Worm (Caenorhabditis elegans) whole organism, L2 larva: Measurements from ENCODE around the gene F17E9.15.

ENCODE experiments used
- C34F6.9 ChIP-seq: fragments of 150-350 bp; optimal IDR thresholded peaks from 2 replicates; lab custom pipeline; 2014; ENCODE audit warnings: missing biosample characterization, missing genetic modification characterization
- F13H6.1 ChIP-seq: sonication (generic microtip); optimal IDR thresholded peaks from 2 replicates; lab custom pipeline; 2016; ENCODE audit warnings: missing genetic modification characterization, missing compliant biosample characterization
- R02D3.7 ChIP-seq: fragments of 150-350 bp; optimal IDR thresholded peaks from 2 replicates; lab custom pipeline; 2014; ENCODE audit warnings: missing biosample characterization, missing genetic modification characterization
- ZK546.5 ChIP-seq: sonication (generic microtip); optimal IDR thresholded peaks from 2 replicates; lab custom pipeline; 2017; ENCODE audit warnings: missing biosample characterization, missing genetic modification characterization
- alr-1 ChIP-seq: fragments of 150-350 bp; optimal IDR thresholded peaks from 2 replicates; lab custom pipeline; 2014; ENCODE audit warnings: missing biosample characterization, missing genetic modification characterization
- aly-2 ChIP-seq: fragments of 150-350 bp; optimal IDR thresholded peaks from 2 replicates; lab custom pipeline; 2014; ENCODE audit warnings: missing biosample characterization, missing genetic modification characterization
- blmp-1 ChIP-seq: sonication (generic microtip); optimal IDR thresholded peaks from 2 replicates; lab custom pipeline; 2017; ENCODE audit warnings: missing genetic modification characterization, mild to moderate bottlenecking, missing compliant biosample characterization, antibody characterized with exemption, moderate library complexity; ENCODE audit not compliant: insufficient read depth
- ceh-16 ChIP-seq: fragments of 150-350 bp; optimal IDR thresholded peaks from 2 replicates; lab custom pipeline; 2014; ENCODE audit warnings: missing biosample characterization, missing genetic modification characterization
- ceh-82 ChIP-seq: fragments of 150-350 bp; optimal IDR thresholded peaks from 2 replicates; lab custom pipeline; 2014; ENCODE audit warnings: missing biosample characterization, missing genetic modification characterization
- crh-2 ChIP-seq: sonication (generic microtip); optimal IDR thresholded peaks from 2 replicates; lab custom pipeline; 2017; ENCODE audit warnings: missing biosample characterization, missing genetic modification characterization
- dmd-4 ChIP-seq: sonication (generic microtip); optimal IDR thresholded peaks from 2 replicates; lab custom pipeline; 2017; ENCODE audit warnings: missing biosample characterization, missing genetic modification characterization
- egl-27 ChIP-seq: sonication (generic microtip); optimal IDR thresholded peaks from 3 replicates; lab custom pipeline; 2017; ENCODE audit warnings: missing biosample characterization, missing genetic modification reagents, missing genetic modification characterization
- elt-1 ChIP-seq: fragments of 150-350 bp; optimal IDR thresholded peaks from 2 replicates; lab custom pipeline; 2014; ENCODE audit warnings: missing biosample characterization, missing genetic modification characterization
- elt-3 ChIP-seq: sonication (generic microtip); optimal IDR thresholded peaks from 2 replicates; lab custom pipeline; 2017; ENCODE audit warnings: missing biosample characterization, missing genetic modification characterization
- fos-1 ChIP-seq: fragments of 150-350 bp; optimal IDR thresholded peaks from 2 replicates; lab custom pipeline; 2014; ENCODE audit warnings: missing biosample characterization, missing genetic modification characterization
- lin-13 ChIP-seq: fragments of 150-350 bp; optimal IDR thresholded peaks from 2 replicates; lab custom pipeline; 2014; ENCODE audit warnings: missing biosample characterization, missing genetic modification reagents, missing genetic modification characterization
- lin-39 ChIP-seq: fragments of 150-350 bp; optimal IDR thresholded peaks from 2 replicates; lab custom pipeline; 2014; ENCODE audit warnings: missing biosample characterization, missing genetic modification reagents, missing genetic modification characterization
- lsy-2 ChIP-seq, 2 experiments: fragments of 150-350 bp in 1 of 2; sonication (generic microtip) in 1 of 2; optimal IDR thresholded peaks; 2 replicates each; lab custom pipeline; 2014 to 2017; ENCODE audit warnings: missing biosample characterization in 2 of 2, missing genetic modification characterization in 2 of 2
- mab-5 ChIP-seq: fragments of 150-350 bp; optimal IDR thresholded peaks from 2 replicates; lab custom pipeline; 2014; ENCODE audit warnings: missing biosample characterization, missing genetic modification characterization
- mbf-1 ChIP-seq: sonication (generic microtip); optimal IDR thresholded peaks from 2 replicates; lab custom pipeline; 2017; ENCODE audit warnings: missing biosample characterization, missing genetic modification characterization
- nhr-10 ChIP-seq: sonication (generic microtip); optimal IDR thresholded peaks from 2 replicates; lab custom pipeline; 2017; ENCODE audit warnings: missing biosample characterization, missing genetic modification characterization
- nhr-11 ChIP-seq: fragments of 150-350 bp; optimal IDR thresholded peaks from 2 replicates; lab custom pipeline; 2014; ENCODE audit warnings: missing biosample characterization, missing genetic modification characterization
- nhr-12 ChIP-seq: fragments of 150-350 bp; optimal IDR thresholded peaks from 2 replicates; lab custom pipeline; 2014; ENCODE audit warnings: missing biosample characterization, missing genetic modification characterization
- nhr-129 ChIP-seq: fragments of 150-350 bp; optimal IDR thresholded peaks from 2 replicates; lab custom pipeline; 2014; ENCODE audit warnings: missing biosample characterization, missing genetic modification characterization
- nhr-21 ChIP-seq: fragments of 150-350 bp; optimal IDR thresholded peaks from 2 replicates; lab custom pipeline; 2014; ENCODE audit warnings: missing biosample characterization, missing genetic modification characterization
- nhr-25 ChIP-seq: fragments of 150-350 bp; sonication (generic microtip); optimal IDR thresholded peaks from 3 replicates; lab custom pipeline; 2014; ENCODE audit warnings: missing biosample characterization, missing genetic modification characterization
- nhr-6 ChIP-seq: fragments of 150-350 bp; optimal IDR thresholded peaks from 2 replicates; lab custom pipeline; 2014; ENCODE audit warnings: missing biosample characterization, missing genetic modification characterization
- nhr-77 ChIP-seq: fragments of 150-350 bp; optimal IDR thresholded peaks from 2 replicates; lab custom pipeline; 2014; ENCODE audit warnings: missing biosample characterization, missing genetic modification characterization
- peb-1 ChIP-seq: fragments of 150-350 bp; optimal IDR thresholded peaks from 2 replicates; lab custom pipeline; 2014; ENCODE audit warnings: missing biosample characterization, missing genetic modification characterization
- sem-4 ChIP-seq: fragments of 150-350 bp; optimal IDR thresholded peaks from 2 replicates; lab custom pipeline; 2014; ENCODE audit warnings: missing biosample characterization, missing genetic modification reagents, missing genetic modification characterization
- skn-1 ChIP-seq: sonication (generic microtip); optimal IDR thresholded peaks from 2 replicates; lab custom pipeline; 2017; ENCODE audit warnings: missing biosample characterization, missing genetic modification characterization
- sma-3 ChIP-seq: sonication (generic microtip); optimal IDR thresholded peaks from 2 replicates; lab custom pipeline; 2016; ENCODE audit warnings: missing genetic modification reagents, missing genetic modification characterization, missing compliant biosample characterization
- sma-9 ChIP-seq, 2 experiments: fragments of 150-350 bp in 1 of 2; sonication (generic microtip) in 1 of 2; optimal IDR thresholded peaks; 2 replicates each; lab custom pipeline; 2014 to 2016; ENCODE audit warnings: missing genetic modification characterization in 2 of 2, mild to moderate bottlenecking in 1 of 2, missing biosample characterization in 1 of 2, missing compliant biosample characterization in 1 of 2, missing genetic modification reagents in 1 of 2, moderate library complexity in 1 of 2
- snpc-4 ChIP-seq: fragments of 150-350 bp; optimal IDR thresholded peaks from 2 replicates; lab custom pipeline; 2014; ENCODE audit warnings: missing biosample characterization, missing genetic modification characterization
- unc-39 ChIP-seq: fragments of 150-350 bp; optimal IDR thresholded peaks from 2 replicates; lab custom pipeline; 2014; ENCODE audit warnings: missing biosample characterization, missing genetic modification characterization
- unc-55 ChIP-seq: fragments of 150-350 bp; sonication (generic microtip); optimal IDR thresholded peaks from 3 replicates; lab custom pipeline; 2014; ENCODE audit warnings: missing biosample characterization, missing genetic modification reagents, missing genetic modification characterization
- unc-62 ChIP-seq: fragments of 150-350 bp; optimal IDR thresholded peaks from 2 replicates; lab custom pipeline; 2014; ENCODE audit warnings: missing biosample characterization, missing genetic modification reagents, missing genetic modification characterization
- zag-1 ChIP-seq: fragments of 150-350 bp; optimal IDR thresholded peaks from 2 replicates; lab custom pipeline; 2014; ENCODE audit warnings: missing biosample characterization, missing genetic modification characterization
- ztf-11 ChIP-seq: sonication (generic microtip); optimal IDR thresholded peaks from 2 replicates; lab custom pipeline; 2017; ENCODE audit warnings: missing biosample characterization, missing genetic modification characterization

F17E9.15 gene

DNA sequence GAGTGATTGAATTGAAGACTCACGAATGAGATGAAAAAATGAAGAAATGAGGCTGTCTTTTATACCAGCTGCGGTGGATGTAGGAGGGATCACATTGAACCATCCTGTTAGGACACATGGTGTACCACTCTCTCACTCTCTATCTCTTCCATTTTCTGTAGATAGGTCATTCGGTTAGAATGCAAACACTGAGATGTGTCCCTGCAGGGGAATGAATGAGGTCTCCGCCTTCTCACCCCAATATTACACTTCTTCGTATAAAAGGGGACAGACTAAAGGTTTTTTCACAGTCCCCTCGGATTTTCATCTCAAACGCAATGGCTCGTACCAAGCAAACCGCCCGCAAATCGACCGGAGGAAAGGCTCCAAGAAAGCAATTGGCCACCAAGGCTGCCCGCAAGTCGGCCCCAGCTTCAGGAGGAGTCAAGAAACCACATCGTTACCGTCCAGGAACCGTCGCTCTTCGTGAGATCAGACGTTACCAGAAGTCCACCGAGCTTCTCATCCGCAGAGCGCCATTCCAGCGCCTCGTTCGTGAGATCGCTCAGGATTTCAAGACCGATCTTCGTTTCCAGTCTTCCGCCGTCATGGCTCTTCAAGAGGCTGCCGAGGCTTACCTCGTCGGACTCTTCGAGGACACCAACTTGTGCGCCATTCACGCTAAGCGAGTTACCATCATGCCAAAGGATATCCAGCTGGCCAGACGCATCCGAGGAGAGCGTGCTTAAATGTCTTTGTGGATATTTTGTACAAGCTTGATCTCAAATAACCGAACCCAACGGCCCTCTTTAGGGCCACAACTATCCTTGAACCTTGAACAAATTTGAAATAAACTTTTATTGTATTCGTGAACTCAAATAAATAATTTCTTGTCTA is 13.0 kb upstream of the F17E9.15 start, which contains the start of gene his-32:
his-32 (plus strand) TSS at position 318 of the 876 bp plus-strand sequence.
- TF ChIP-seq ceh-16 (tag; lab: Kevin White, UChicago) (peak; percentile 97), fos-1 (tag; lab: Kevin White, UChicago) (peak; percentile 21), blmp-1 (no peak), mab-5 (tag; lab: Kevin White, UChicago) (peak; percentile 66), mbf-1 (tag; lab: Kevin White, UChicago) (no peak), nhr-12 (tag; lab: Kevin White, UChicago) (no peak), egl-27 (tag; lab: Kevin White, UChicago) (no peak), alr-1 (tag; lab: Kevin White, UChicago) (no peak), sem-4 (tag; lab: Kevin White, UChicago) (peak; percentile 75), sma-9 (GFP tag; optimal IDR thresholded peaks at IDR 0.05; lab: Kevin White, UChicago) (peak; percentile 5), sma-9 (tag; optimal IDR thresholded peaks at IDR 0.05; lab: Kevin White, UChicago) (no peak), unc-55 (no peak), nhr-10 (no peak), elt-1 (tag; lab: Kevin White, UChicago) (no peak), sma-3 (peak; percentile 55), peb-1 (tag; lab: Kevin White, UChicago) (no peak), R02D3.7 (tag; lab: Kevin White, UChicago) (no peak), nhr-6 (tag; lab: Kevin White, UChicago) (peak; percentile 80), lin-13 (GFP tag; lab: Kevin White, UChicago) (peak; percentile 67), C34F6.9 (tag; lab: Kevin White, UChicago) (peak; percentile 30), ztf-11 (tag; lab: Kevin White, UChicago) (no peak), skn-1 (no peak), elt-3 (tag; lab: Kevin White, UChicago) (no peak), nhr-25 (tag; lab: Kevin White, UChicago) (peak; percentile 95), nhr-21 (peak; percentile 37), nhr-129 (peak; percentile 68), ZK546.5 (tag; lab: Kevin White, UChicago) (no peak), nhr-11 (no peak)

DNA sequence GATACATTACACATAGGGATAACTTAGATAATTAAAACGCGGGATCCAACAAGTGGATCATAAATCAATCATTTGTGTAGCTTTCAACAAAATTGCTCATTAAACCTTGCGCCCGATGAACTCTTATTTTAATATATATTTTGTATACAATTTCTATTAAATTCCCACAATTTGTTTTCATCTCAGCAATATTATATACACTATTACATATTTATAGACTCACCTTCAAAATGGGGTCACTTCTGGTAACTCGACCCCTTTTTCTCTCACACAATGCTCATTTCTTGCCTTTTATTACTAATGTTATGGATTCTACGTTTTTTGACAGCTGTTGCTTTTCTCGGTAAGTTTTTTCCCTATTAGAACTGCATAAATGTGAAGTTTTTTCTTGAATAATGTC is 7.6 kb upstream of the F17E9.15 start, which contains the start of gene lgc-6:
lgc-6 (plus strand) TSS at position 301 of the 400 bp plus-strand sequence.
- no peak for TF ChIP-seq lin-13 (GFP tag; lab: Kevin White, UChicago)
- no peak for TF ChIP-seq ceh-82
- TF ChIP-seq unc-55: no peak
- TF ChIP-seq sma-9 (GFP tag; optimal IDR thresholded peaks at IDR 0.05; lab: Kevin White, UChicago): no peak
- no peak for TF ChIP-seq sma-9 (tag; optimal IDR thresholded peaks at IDR 0.05; lab: Kevin White, UChicago)
- TF ChIP-seq lin-39 (tag; lab: Kevin White, UChicago): no peak
- no peak for TF ChIP-seq skn-1
- TF ChIP-seq nhr-6 (tag; lab: Kevin White, UChicago): no peak
- no peak for TF ChIP-seq nhr-21
- TF ChIP-seq blmp-1: no peak
- TF ChIP-seq unc-62 (GFP tag; lab: Kevin White, UChicago): no peak
- no peak for TF ChIP-seq dmd-4 (tag; lab: Kevin White, UChicago)
- no peak for TF ChIP-seq nhr-129
- no peak for TF ChIP-seq nhr-12 (tag; lab: Kevin White, UChicago)
- no peak for TF ChIP-seq sem-4 (tag; lab: Kevin White, UChicago)
- no peak for TF ChIP-seq nhr-10
- no peak for TF ChIP-seq aly-2

DNA sequence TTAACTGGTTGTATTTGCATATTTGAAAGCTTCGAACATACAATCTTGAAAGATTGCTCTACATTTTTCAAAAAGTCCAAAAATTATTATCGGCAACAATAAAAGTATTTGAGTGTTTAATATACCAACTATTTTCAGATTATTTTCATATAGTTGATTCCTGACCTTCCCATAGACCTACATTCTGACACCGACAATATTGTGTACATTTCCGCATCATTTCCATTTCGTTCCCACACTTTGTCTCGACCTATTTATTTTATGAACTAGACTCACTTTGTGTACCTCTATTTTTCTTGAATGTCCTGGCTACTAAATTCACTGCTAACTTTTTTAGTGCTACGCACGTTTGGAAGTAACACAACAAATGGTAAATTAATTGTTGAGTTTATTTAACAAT is 4.8 kb upstream of the F17E9.15 start, which contains the start of gene lgc-5:
lgc-5 (plus strand) TSS at position 301 of the 400 bp plus-strand sequence.
- no peak for TF ChIP-seq elt-1 (tag; lab: Kevin White, UChicago)
- no peak for TF ChIP-seq crh-2 (tag; lab: Kevin White, UChicago)
- TF ChIP-seq, all 48 proteins: peak for 0

DNA sequence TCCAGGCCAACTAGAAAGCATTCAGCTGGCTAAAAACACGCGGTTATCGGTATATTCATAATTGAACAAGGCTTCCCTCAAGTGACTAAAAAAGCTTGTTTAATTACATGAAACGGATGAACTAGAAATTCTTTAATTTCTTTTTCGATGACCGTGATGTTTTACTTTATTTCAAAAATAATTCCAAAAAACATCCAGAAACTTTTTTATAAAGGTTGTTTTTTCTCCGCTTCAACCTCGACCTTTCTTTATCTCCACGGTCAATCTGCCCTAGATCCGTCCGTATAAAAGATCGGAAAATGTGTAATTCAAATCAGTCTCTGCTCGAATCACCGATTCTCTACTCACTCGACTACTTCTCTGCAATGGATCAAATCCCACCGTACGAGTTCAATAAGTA is 1.7 kb upstream of the F17E9.15 start, which contains the start of gene F17E9.5:
F17E9.5 (plus strand) TSS at position 301 of the 400 bp plus-strand sequence.
- TF ChIP-seq nhr-11: no peak
- no peak for TF ChIP-seq nhr-129
- TF ChIP-seq skn-1: no peak
- TF ChIP-seq unc-39 (tag; lab: Kevin White, UChicago): no peak
- TF ChIP-seq peb-1 (tag; lab: Kevin White, UChicago): no peak
- TF ChIP-seq fos-1 (tag; lab: Kevin White, UChicago): no peak
- no peak for TF ChIP-seq ceh-16 (tag; lab: Kevin White, UChicago)
- no peak for TF ChIP-seq zag-1 (tag; lab: Kevin White, UChicago)
- no peak for TF ChIP-seq nhr-12 (tag; lab: Kevin White, UChicago)
- TF ChIP-seq F13H6.1 (tag; lab: Kevin White, UChicago): no peak
- no peak for TF ChIP-seq elt-3 (tag; lab: Kevin White, UChicago)
- TF ChIP-seq lsy-2 (tag; optimal IDR thresholded peaks at IDR 0.05; lab: Kevin White, UChicago): no peak
- no peak for TF ChIP-seq snpc-4 (tag; lab: Kevin White, UChicago)
- no peak for TF ChIP-seq lin-39 (tag; lab: Kevin White, UChicago)
- TF ChIP-seq elt-1 (tag; lab: Kevin White, UChicago): no peak
- no peak for TF ChIP-seq unc-55
- TF ChIP-seq ZK546.5 (tag; lab: Kevin White, UChicago): no peak
- TF ChIP-seq nhr-77 (tag; lab: Kevin White, UChicago): no peak
